Fruit fly (Drosophila melanogaster) whole organism, embryonic: ENCODE data around the gene Pex1.

Source experiments
- Awh ChIP-seq: fragments of 200-800 bp; sonication (Bioruptor generic); IDR thresholded peaks from 2 replicates; pipeline ENCODE4, ENCODE4 v1.3.6; 2022; ENCODE audit warnings: missing biosample characterization, missing genetic modification characterization
- CG12071 ChIP-seq: fragments of 200-800 bp; sonication (Bioruptor generic); optimal IDR thresholded peaks from 3 replicates; lab custom pipeline; 2018; ENCODE audit warnings: missing biosample characterization, mild to moderate bottlenecking, missing genetic modification characterization
- CG14965 ChIP-seq: fragments of 200-800 bp; sonication (Bioruptor generic); optimal IDR thresholded peaks from 2 replicates; lab custom pipeline; 2016; ENCODE audit warnings: missing biosample characterization, missing genetic modification characterization, borderline replicate concordance
- CG15479 ChIP-seq: fragments of 200-800 bp; sonication (Bioruptor generic); optimal IDR thresholded peaks from 3 replicates; lab custom pipeline; 2019; ENCODE audit warnings: missing biosample characterization, mild to moderate bottlenecking, missing genetic modification characterization, moderate library complexity
- CG16779 ChIP-seq: fragments of 200-800 bp; sonication (Bioruptor generic); IDR thresholded peaks from 2 replicates; pipeline ENCODE4 v1.3.6; 2022; ENCODE audit warnings: missing biosample characterization, missing genetic modification characterization
- CG17361 ChIP-seq: fragments of 200-800 bp; sonication (Bioruptor generic); IDR thresholded peaks from 3 replicates; pipeline ENCODE4 v1.3.6; 2022; ENCODE audit warnings: missing biosample characterization, missing genetic modification characterization
- CG1792 ChIP-seq: fragments of 200-800 bp; sonication (Bioruptor generic); optimal IDR thresholded peaks from 2 replicates; lab custom pipeline; 2016; ENCODE audit warnings: missing biosample characterization, missing genetic modification characterization
- CG2712 ChIP-seq: fragments of 200-800 bp; optimal IDR thresholded peaks from 3 replicates; lab custom pipeline; 2019; ENCODE audit warnings: missing biosample characterization, mild to moderate bottlenecking, missing genetic modification characterization, moderate library complexity
- CG34376 ChIP-seq: fragments of 200-800 bp; sonication (Bioruptor generic); optimal IDR thresholded peaks from 2 replicates; lab custom pipeline; 2018; ENCODE audit warnings: missing biosample characterization, mild to moderate bottlenecking, missing genetic modification characterization
- CG4424 ChIP-seq: fragments of 200-800 bp; sonication (Bioruptor generic); optimal IDR thresholded peaks from 3 replicates; lab custom pipeline; 2016; ENCODE audit warnings: missing biosample characterization, missing genetic modification characterization
- CG5180 ChIP-seq: fragments of 200-800 bp; sonication (Bioruptor generic); optimal IDR thresholded peaks from 3 replicates; lab custom pipeline; 2017; ENCODE audit warnings: missing biosample characterization, missing genetic modification characterization, mild to moderate bottlenecking, moderate library complexity, missing genetic modification reagents
- CG8290 ChIP-seq, 3 experiments: fragments of 200-800 bp; sonication (Bioruptor generic); optimal IDR thresholded peaks; 2 replicates each; lab custom pipeline; 2016 to 2019; ENCODE audit warnings: missing biosample characterization in 3 of 3, missing genetic modification characterization in 3 of 3, mild to moderate bottlenecking in 2 of 3, moderate library complexity in 1 of 3
- CG8478 ChIP-seq: fragments of >200 bp; optimal IDR thresholded peaks from 2 replicates; lab custom pipeline; 2018
- Chrac-16 ChIP-seq: fragments of 200-800 bp; sonication (Bioruptor generic); optimal IDR thresholded peaks from 3 replicates; lab custom pipeline; 2016; ENCODE audit warnings: missing biosample characterization, missing genetic modification characterization
- Dbx ChIP-seq: fragments of 200-800 bp; sonication (Bioruptor generic); IDR thresholded peaks from 3 replicates; pipeline ENCODE4 v1.3.6; 2022; ENCODE audit warnings: missing biosample characterization, missing genetic modification characterization
- Deaf1 ChIP-seq: fragments of 200-800 bp; optimal IDR thresholded peaks from 3 replicates; lab custom pipeline; 2019; ENCODE audit warnings: missing biosample characterization, mild to moderate bottlenecking, missing genetic modification characterization, moderate library complexity
- Dip2 ChIP-seq: fragments of 200-800 bp; sonication (Bioruptor generic); IDR thresholded peaks from 2 replicates; pipeline ENCODE4 v1.3.6; 2022; ENCODE audit warnings: missing biosample characterization, missing genetic modification characterization
- Dll ChIP-seq: fragments of 200-800 bp; sonication (Bioruptor generic); IDR thresholded peaks from 4 replicates; pipeline ENCODE4 v1.3.6; 2022; ENCODE audit warnings: missing biosample characterization, missing genetic modification characterization; ENCODE audit not compliant: partially characterized antibody
- Doc2 ChIP-seq: fragments of 200-800 bp; sonication (Bioruptor generic); IDR thresholded peaks from 2 replicates; pipeline ENCODE4 v1.3.6; 2022; ENCODE audit warnings: missing biosample characterization, missing genetic modification characterization
- Drgx ChIP-seq: fragments of 200-800 bp; sonication (Bioruptor generic); IDR thresholded peaks from 2 replicates; pipeline ENCODE4 v1.3.6; 2022; ENCODE audit warnings: missing biosample characterization, missing genetic modification characterization
- HHEX ChIP-seq: fragments of 200-800 bp; sonication (Bioruptor generic); optimal IDR thresholded peaks from 3 replicates; lab custom pipeline; 2017; ENCODE audit warnings: missing biosample characterization, mild to moderate bottlenecking, missing genetic modification characterization, missing genetic modification reagents
- Hr39 ChIP-seq: fragments of >200 bp; optimal IDR thresholded peaks from 2 replicates; lab custom pipeline; 2017
- Lpt ChIP-seq: fragments of >200 bp; optimal IDR thresholded peaks from 2 replicates; lab custom pipeline; 2018; ENCODE audit warnings: missing biosample characterization, missing genetic modification characterization
- Meics ChIP-seq: fragments of 200-800 bp; sonication (Bioruptor generic); optimal IDR thresholded peaks from 2 replicates; lab custom pipeline; 2017; ENCODE audit warnings: missing biosample characterization, mild to moderate bottlenecking, missing genetic modification characterization
- Mes4 ChIP-seq: fragments of 200-800 bp; sonication (Bioruptor generic); optimal IDR thresholded peaks from 2 replicates; lab custom pipeline; 2016; ENCODE audit warnings: missing biosample characterization, missing genetic modification characterization
- Nf-YA ChIP-seq: fragments of 200-800 bp; sonication (Bioruptor generic); IDR thresholded peaks from 2 replicates; pipeline ENCODE4 v1.3.6; 2022; ENCODE audit warnings: missing biosample characterization, missing genetic modification characterization
- Optix ChIP-seq: fragments of 200-800 bp; sonication (Bioruptor generic); IDR thresholded peaks from 3 replicates; pipeline ENCODE4 v1.3.6; 2022; ENCODE audit warnings: missing biosample characterization, missing genetic modification characterization
- Spps ChIP-seq: fragments of 200-800 bp; sonication (Bioruptor generic); optimal IDR thresholded peaks from 2 replicates; lab custom pipeline; 2018; ENCODE audit warnings: missing biosample characterization, mild to moderate bottlenecking, missing genetic modification characterization
- Sry-β ChIP-seq: fragments of 200-800 bp; sonication (Bioruptor generic); optimal IDR thresholded peaks from 2 replicates; lab custom pipeline; 2018; ENCODE audit warnings: missing biosample characterization, mild to moderate bottlenecking, missing genetic modification characterization, moderate library complexity
- Stat92E ChIP-seq, 3 experiments: fragments of >200 bp in 2 of 3; fragments of 200-800 bp in 1 of 3; sonication (Bioruptor generic) in 1 of 3; optimal IDR thresholded peaks; 2 replicates each; lab custom pipeline; 2017 to 2019; ENCODE audit warnings: missing biosample characterization in 3 of 3, missing genetic modification characterization in 3 of 3, mild to moderate bottlenecking in 1 of 3, moderate library complexity in 1 of 3
- Xbp1 ChIP-seq: fragments of 200-800 bp; sonication (Bioruptor generic); optimal IDR thresholded peaks from 3 replicates; lab custom pipeline; 2016; ENCODE audit warnings: missing biosample characterization, mild to moderate bottlenecking, missing genetic modification characterization
- bbx ChIP-seq: fragments of 200-800 bp; sonication (Bioruptor generic); IDR thresholded peaks from 2 replicates; pipeline ENCODE4 v1.3.6; 2022; ENCODE audit warnings: missing biosample characterization, missing genetic modification characterization; ENCODE audit not compliant: partially characterized antibody
- chinmo ChIP-seq: fragments of 200-800 bp; sonication (Bioruptor generic); IDR thresholded peaks from 4 replicates; pipeline ENCODE4 v1.3.6; 2022; ENCODE audit warnings: missing biosample characterization, missing genetic modification characterization; ENCODE audit not compliant: partially characterized antibody
- dmrt11E ChIP-seq: fragments of 200-800 bp; sonication (Bioruptor generic); optimal IDR thresholded peaks from 3 replicates; lab custom pipeline; 2018; ENCODE audit warnings: missing biosample characterization, mild to moderate bottlenecking, missing genetic modification characterization, moderate library complexity
- dpn ChIP-seq, 2 experiments: fragments of 200-800 bp; sonication (Bioruptor generic); optimal IDR thresholded peaks; 3 replicates each; lab custom pipeline; 2016; ENCODE audit warnings: missing biosample characterization in 2 of 2, missing genetic modification characterization in 2 of 2
- fd3F ChIP-seq: fragments of 200-800 bp; sonication (Bioruptor generic); optimal IDR thresholded peaks from 2 replicates; lab custom pipeline; 2018; ENCODE audit warnings: missing biosample characterization, mild to moderate bottlenecking, missing genetic modification characterization, moderate library complexity
- ftz-f1 ChIP-seq: fragments of 200-800 bp; sonication (Bioruptor generic); optimal IDR thresholded peaks from 2 replicates; lab custom pipeline; 2016; ENCODE audit warnings: missing biosample characterization, missing genetic modification characterization
- gsb-n ChIP-seq: fragments of 200-800 bp; sonication (Bioruptor generic); optimal IDR thresholded peaks from 3 replicates; lab custom pipeline; 2018; ENCODE audit warnings: missing biosample characterization, mild to moderate bottlenecking, missing genetic modification characterization
- lab ChIP-seq: fragments of 200-800 bp; sonication (Bioruptor generic); optimal IDR thresholded peaks from 3 replicates; lab custom pipeline; 2017; ENCODE audit warnings: missing biosample characterization, missing genetic modification characterization, mild to moderate bottlenecking, moderate library complexity, missing genetic modification reagents
- lov ChIP-seq, 2 experiments: fragments of 200-800 bp in 1 of 2; fragments of >200 bp in 1 of 2; sonication (Bioruptor generic) in 1 of 2; IDR thresholded peaks in 1 of 2; optimal IDR thresholded peaks in 1 of 2; 2 replicates in 1 of 2; 3 replicates in 1 of 2; pipeline versions ENCODE4 v1.3.6 to Lab custom; 2017 to 2022; ENCODE audit warnings: missing biosample characterization in 1 of 2, missing genetic modification characterization in 1 of 2
- mam ChIP-seq: fragments of 200-800 bp; sonication (Bioruptor generic); optimal IDR thresholded peaks from 3 replicates; lab custom pipeline; 2016; ENCODE audit warnings: missing biosample characterization, missing genetic modification characterization
- pzg ChIP-seq: fragments of 200-800 bp; sonication (Bioruptor generic); optimal IDR thresholded peaks from 3 replicates; lab custom pipeline; 2018; ENCODE audit warnings: missing biosample characterization, mild to moderate bottlenecking, missing genetic modification characterization, moderate library complexity
- sd ChIP-seq: fragments of 200-800 bp; sonication (Bioruptor generic); optimal IDR thresholded peaks from 3 replicates; lab custom pipeline; 2018; ENCODE audit warnings: missing biosample characterization, mild to moderate bottlenecking, missing genetic modification characterization, moderate library complexity
- sens ChIP-seq: fragments of 200-800 bp; sonication (Bioruptor generic); peaks from one replicate; lab custom pipeline; 2016; ENCODE audit warnings: missing biosample characterization, missing genetic modification characterization
- slbo ChIP-seq: fragments of 200-800 bp; sonication (Bioruptor generic); IDR thresholded peaks from 2 replicates; pipeline ENCODE4 v1.3.6; 2022; ENCODE audit warnings: missing biosample characterization, missing genetic modification characterization
- trem ChIP-seq: fragments of 200-800 bp; optimal IDR thresholded peaks from 3 replicates; lab custom pipeline; 2019; ENCODE audit warnings: missing biosample characterization, mild to moderate bottlenecking, missing genetic modification characterization, moderate library complexity
- unc-4 ChIP-seq: fragments of 200-800 bp; sonication (Bioruptor generic); IDR thresholded peaks from 2 replicates; pipeline ENCODE4 v1.3.6; 2022; ENCODE audit warnings: missing biosample characterization, missing genetic modification characterization; ENCODE audit not compliant: partially characterized antibody
- vvl ChIP-seq: fragments of 200-800 bp; sonication (Bioruptor generic); IDR thresholded peaks from 2 replicates; pipeline ENCODE4 v1.3.6; 2022; ENCODE audit warnings: missing biosample characterization, missing genetic modification characterization
- zf30C ChIP-seq: fragments of 200-800 bp; sonication (Bioruptor generic); optimal IDR thresholded peaks from 3 replicates; lab custom pipeline; 2018; ENCODE audit warnings: missing biosample characterization, mild to moderate bottlenecking, missing genetic modification characterization

The Pex1 gene

dm6 chr3L:14050944-14051548 is 20.6 kb upstream of the Pex1 start, which contains the start of gene CG6833 (continued):
- TF ChIP-seq CG2712 (tag; lab: Kevin White, UChicago) (peak; percentile 73), Dip2 (GFP tag; lab: Robert Waterston, UW) (no peak), Xbp1 (GFP tag; lab: Kevin White, UChicago) (peak; percentile 85), Meics (GFP tag; lab: Kevin White, UChicago) (peak; percentile 67), mam (GFP tag; lab: Kevin White, UChicago) (peak; percentile 84), vvl (GFP tag; lab: Robert Waterston, UW) (peak; percentile 91), CG1792 (GFP tag; lab: Kevin White, UChicago) (peak; percentile 70), unc-4 (no peak), CG15479 (no peak), CG12071 (GFP tag; lab: Kevin White, UChicago) (peak; percentile 57), CG16779 (GFP tag; lab: Robert Waterston, UW) (peak; percentile 82), Deaf1 (no peak), sens (GFP tag; lab: Kevin White, UChicago) (peak; percentile 86), CG34376 (GFP tag; lab: Kevin White, UChicago) (peak; percentile 5), chinmo (GFP tag; lab: Robert Waterston, UW) (no peak), CG8478 (no peak), trem (tag; lab: Kevin White, UChicago) (peak; percentile 57), Awh (GFP tag; lab: Robert Waterston, UW) (peak; percentile 54), CG8290 (GFP tag; optimal IDR thresholded peaks at IDR 0.05; lab: Kevin White, UChicago) (peak; percentile 65), CG8290 (tag; optimal IDR thresholded peaks at IDR 0.05; lab: Kevin White, UChicago) (peak in 1 of 2 experiments; percentile 92), dmrt11E (tag; lab: Kevin White, UChicago) (peak; percentile 27), Nf-YA (GFP tag; lab: Robert Waterston, UW) (no peak; the same call in 1 of the 2 replicates), CG14965 (GFP tag; lab: Kevin White, UChicago) (no peak), Lpt (GFP tag; lab: Kevin White, UChicago) (no peak), Mes4 (peak; percentile 11), bbx (GFP tag; lab: Robert Waterston, UW) (0 out of 2 replicates have a peak, but pooled peaks have one; percentile 39), ftz-f1 (GFP tag; lab: Kevin White, UChicago) (no peak), zf30C (GFP tag; lab: Kevin White, UChicago) (no peak), Doc2 (GFP tag; lab: Robert Waterston, UW) (no peak), pzg (GFP tag; lab: Kevin White, UChicago) (peak; percentile 84), Dbx (peak; percentile 86), lov (optimal IDR thresholded peaks at IDR 0.05; lab: Kevin White, UChicago) (no peak), lov (GFP tag; IDR thresholded peaks at IDR 0.05; lab: Robert Waterston, UW) (peak; percentile 57; the same call in 2 of the 3 replicates), Dll (0 out of 4 replicates have a peak, but pooled peaks have one; percentile 31), slbo (peak; percentile 94), CG4424 (GFP tag; lab: Kevin White, UChicago) (peak; percentile 76), CG5180 (no peak), Spps (no peak), gsb-n (no peak), Sry-β (peak; percentile 46), lab (peak; percentile 74), Optix (GFP tag; lab: Robert Waterston, UW) (peak; percentile 76), Drgx (GFP tag; lab: Robert Waterston, UW) (peak; percentile 57), Stat92E (GFP tag; optimal IDR thresholded peaks at IDR 0.05; lab: Kevin White, UChicago) (no peak), dpn (GFP tag; optimal IDR thresholded peaks at IDR 0.05; lab: Kevin White, UChicago) (peak; percentile 73), CG17361 (GFP tag; lab: Robert Waterston, UW) (peak; percentile 68), sd (tag; lab: Kevin White, UChicago) (no peak), HHEX (GFP tag; lab: Kevin White, UChicago) (peak; percentile 50), Chrac-16 (GFP tag; lab: Kevin White, UChicago) (peak; percentile 51), Hr39 (no peak), fd3F (GFP tag; lab: Kevin White, UChicago) (peak; percentile 8)
